Fruit fly (Drosophila melanogaster): ENCODE results near the gene CG3436.

The CG3436 gene

dm6 chr2L:139610-140009 is 16.2 kb upstream of the CG3436 start (continued):
- TF ChIP-seq CG10543 (GFP tag; optimal IDR thresholded peaks at IDR 0.05) (peak; percentile 66), CHES-1-like (GFP tag; optimal IDR thresholded peaks at IDR 0.05) (no peak), slou (GFP tag; optimal IDR thresholded peaks at IDR 0.05) (no peak), CG8290 (GFP tag; optimal IDR thresholded peaks at IDR 0.05) (no peak), CG8290 (tag; optimal IDR thresholded peaks at IDR 0.05) (peak in 1 of 2 experiments; percentile 34), Usf (GFP tag; optimal IDR thresholded peaks at IDR 0.05) (no peak), chinmo (GFP tag; IDR thresholded peaks at IDR 0.05; ENCODE audit: partially characterized antibody) (0 out of 4 replicates have a peak, but pooled peaks have one; percentile 25), pfk (GFP tag; optimal IDR thresholded peaks at IDR 0.05) (no peak), CG2678 (tag; optimal IDR thresholded peaks at IDR 0.05) (peak; percentile 27), pum (GFP tag; optimal IDR thresholded peaks at IDR 0.05) (no peak), sisA (GFP tag; IDR thresholded peaks at IDR 0.05) (no peak), CG13296 (GFP tag; optimal IDR thresholded peaks at IDR 0.05) (peak; percentile 40), CG2889 (GFP tag; IDR thresholded peaks at IDR 0.05) (no peak), nerfin-1 (tag; optimal IDR thresholded peaks at IDR 0.05) (no peak), CG4360 (GFP tag; IDR thresholded peaks at IDR 0.05) (no peak), Nf-YC (tag; optimal IDR thresholded peaks at IDR 0.05) (no peak), CG34376 (GFP tag; optimal IDR thresholded peaks at IDR 0.05) (peak; percentile 79), Spps (tag; optimal IDR thresholded peaks at IDR 0.05) (no peak), shn (GFP tag; optimal IDR thresholded peaks at IDR 0.05) (no peak), CG12769 (tag; optimal IDR thresholded peaks at IDR 0.05) (peak; percentile 18), Elba2 (GFP tag; optimal IDR thresholded peaks at IDR 0.05) (no peak), fru (optimal IDR thresholded peaks at IDR 0.05) (no peak), ash1 (GFP tag; optimal IDR thresholded peaks at IDR 0.05) (no peak), gsb (GFP tag; IDR thresholded peaks at IDR 0.05) (no peak), CG4282 (GFP tag; optimal IDR thresholded peaks at IDR 0.05) (no peak), caup (GFP tag; optimal IDR thresholded peaks at IDR 0.05; ENCODE audit: severe bottlenecking) (peak; percentile 24), Hey (tag; optimal IDR thresholded peaks at IDR 0.05) (peak; percentile 40), CG13894 (tag; optimal IDR thresholded peaks at IDR 0.05) (peak; percentile 77), GATAe (GFP tag; conservative IDR thresholded peaks at IDR 0.05) (0 out of 2 replicates have a peak, but pooled peaks have one; percentile 26), CG7928 (GFP tag; optimal IDR thresholded peaks at IDR 0.05) (no peak), CG15514 (GFP tag; optimal IDR thresholded peaks at IDR 0.05) (peak; percentile 23), CG5180 (GFP tag; optimal IDR thresholded peaks at IDR 0.05) (peak; percentile 52), esg (GFP tag; conservative IDR thresholded peaks at IDR 0.05) (no peak), CG12391 (tag; optimal IDR thresholded peaks at IDR 0.05) (no peak), Sry-β (GFP tag; optimal IDR thresholded peaks at IDR 0.05) (no peak), Myb (GFP tag; optimal IDR thresholded peaks at IDR 0.05) (no peak), CG10366 (GFP tag; IDR thresholded peaks at IDR 0.05) (no peak), pnt (GFP tag; optimal IDR thresholded peaks at IDR 0.05) (no peak), Hmr (GFP tag; optimal IDR thresholded peaks at IDR 0.05) (peak; percentile 41), hb (GFP tag; IDR thresholded peaks at IDR 0.05; ENCODE audit: partially characterized antibody) (no peak), cwo (GFP tag; optimal IDR thresholded peaks at IDR 0.05) (peak; percentile 68), Sin3A (optimal IDR thresholded peaks at IDR 0.05) (no peak), CG8478 (optimal IDR thresholded peaks at IDR 0.05) (no peak), lbe (GFP tag; optimal IDR thresholded peaks at IDR 0.05) (peak; percentile 7), CG3847 (GFP tag; IDR thresholded peaks at IDR 0.05) (no peak), Meics (GFP tag; optimal IDR thresholded peaks at IDR 0.05) (peak; percentile 19)

All from whole organism, embryonic.